Worm (Caenorhabditis elegans): ENCODE measurements around the gene cutl-22.

cutl-22 gene

DNA sequence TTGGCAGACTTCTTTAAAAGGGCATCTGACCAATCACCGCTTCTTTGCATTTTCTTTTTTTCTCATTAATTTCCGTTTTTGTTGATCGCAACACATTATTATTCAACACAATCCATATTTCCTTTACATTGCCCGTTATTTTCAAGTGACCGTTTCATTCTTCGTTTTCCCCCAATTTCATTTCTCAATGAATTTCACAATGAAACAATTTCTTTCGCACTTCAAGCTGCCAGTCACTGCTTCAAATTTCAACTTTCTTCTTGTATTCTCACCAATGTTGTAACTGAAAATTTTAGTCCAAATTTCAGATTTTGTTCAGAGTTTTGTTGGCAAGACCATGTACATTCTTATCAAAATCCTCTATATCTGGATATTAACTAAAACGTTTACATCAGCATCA lies at the start of gene cutl-22:
TSS of gene cutl-22 (plus strand) at position 301 of the 400 bp plus-strand sequence.
- TF ChIP-seq Y105C5A.15 (GFP tag; IDR thresholded peaks at IDR 0.05) (no peak), mep-1 (tag; optimal IDR thresholded peaks at IDR 0.05) (no peak), lin-39 (tag; optimal IDR thresholded peaks at IDR 0.05) (no peak), ctbp-1 (GFP tag; IDR thresholded peaks at IDR 0.05) (no peak), nhr-11 (tag; optimal IDR thresholded peaks at IDR 0.05) (no peak), snpc-4 (tag; optimal IDR thresholded peaks at IDR 0.05) (no peak), R02D3.7 (tag; optimal IDR thresholded peaks at IDR 0.05) (no peak), cey-2 (tag; optimal IDR thresholded peaks at IDR 0.05; ENCODE audit: borderline replicate concordance, insufficient read depth) (no peak), lir-3 (tag; optimal IDR thresholded peaks at IDR 0.05) (no peak), D1046.2 (GFP tag; IDR thresholded peaks at IDR 0.05) (no peak), snpc-1.2 (GFP tag; IDR thresholded peaks at IDR 0.05) (no peak), hlh-11 (tag; optimal IDR thresholded peaks at IDR 0.05) (no peak), arid-1 (GFP tag; conservative IDR thresholded peaks at IDR 0.05) (no peak), aly-2 (tag; optimal IDR thresholded peaks at IDR 0.05) (no peak), ceh-44 (GFP tag; IDR thresholded peaks at IDR 0.05) (no peak), lsy-2 (tag; optimal IDR thresholded peaks at IDR 0.05) (no peak), egl-27 (tag; optimal IDR thresholded peaks at IDR 0.05) (no peak)

ce11 chrV:1092359-1092758 lies 49.2 kb upstream of the cutl-22 start, which contains the start of gene Y50D4B.4:
Gene Y50D4B.4 (plus strand): TSS chrV:1092659.
- TF ChIP-seq daf-16 (GFP tag; optimal IDR thresholded peaks at IDR 0.05) (no peak), daf-16 (tag; optimal IDR thresholded peaks at IDR 0.05) (no peak), F37D6.2 (tag; optimal IDR thresholded peaks at IDR 0.05) (no peak), rbr-2 (tag; optimal IDR thresholded peaks at IDR 0.05) (no peak), hlh-30 (tag; optimal IDR thresholded peaks at IDR 0.05; ENCODE audit: insufficient read depth) (no peak), dmd-6 (GFP tag; IDR thresholded peaks at IDR 0.05) (no peak), F44E2.7 (GFP tag; IDR thresholded peaks at IDR 0.05) (no peak), madf-9 (GFP tag; conservative IDR thresholded peaks at IDR 0.05) (no peak), nhr-102 (tag; optimal IDR thresholded peaks at IDR 0.05) (no peak), Y75B8A.6 (GFP tag; IDR thresholded peaks at IDR 0.05) (no peak), F26F4.8 (GFP tag; conservative IDR thresholded peaks at IDR 0.05) (no peak), lin-1 (GFP tag; IDR thresholded peaks at IDR 0.05) (no peak), daf-8 (GFP tag; IDR thresholded peaks at IDR 0.05) (no peak), R02D3.7 (tag; optimal IDR thresholded peaks at IDR 0.05) (no peak), ctbp-1 (GFP tag; IDR thresholded peaks at IDR 0.05) (no peak), ZK337.2 (GFP tag; IDR thresholded peaks at IDR 0.05) (no peak), skn-1 (tag; optimal IDR thresholded peaks at IDR 0.05) (no peak), zip-11 (GFP tag; IDR thresholded peaks at IDR 0.05) (no peak), aly-2 (tag; optimal IDR thresholded peaks at IDR 0.05) (no peak), ztf-7 (tag; optimal IDR thresholded peaks at IDR 0.05) (no peak)

DNA sequence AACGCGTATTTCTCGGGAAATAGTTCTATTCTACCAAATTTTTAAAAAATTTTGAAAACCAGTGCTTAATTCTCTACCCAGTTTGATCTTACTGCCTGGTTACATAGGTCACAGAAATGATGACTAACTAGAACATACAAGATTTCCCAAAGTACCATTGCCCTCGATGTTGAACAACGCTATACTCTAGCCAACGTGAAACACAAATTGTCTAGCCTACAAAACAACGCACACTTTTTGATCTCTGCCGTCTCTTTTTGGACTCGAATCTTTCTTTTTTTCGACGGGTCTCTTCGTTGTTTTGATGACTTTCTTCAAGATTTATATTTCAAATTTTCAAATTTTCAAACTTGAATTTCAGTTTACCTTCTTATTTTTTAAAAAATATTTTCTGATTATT lies 41.3 kb upstream of the cutl-22 start, which contains the start of gene Y50D4B.2:
TSS of gene Y50D4B.2 (plus strand) at position 301 of the 400 bp plus-strand sequence.
- TF ChIP-seq nhr-10 (tag; optimal IDR thresholded peaks at IDR 0.05) (no peak), dmd-6 (GFP tag; IDR thresholded peaks at IDR 0.05) (0 out of 2 replicates have a peak, but pooled peaks have one; percentile 16)

DNA sequence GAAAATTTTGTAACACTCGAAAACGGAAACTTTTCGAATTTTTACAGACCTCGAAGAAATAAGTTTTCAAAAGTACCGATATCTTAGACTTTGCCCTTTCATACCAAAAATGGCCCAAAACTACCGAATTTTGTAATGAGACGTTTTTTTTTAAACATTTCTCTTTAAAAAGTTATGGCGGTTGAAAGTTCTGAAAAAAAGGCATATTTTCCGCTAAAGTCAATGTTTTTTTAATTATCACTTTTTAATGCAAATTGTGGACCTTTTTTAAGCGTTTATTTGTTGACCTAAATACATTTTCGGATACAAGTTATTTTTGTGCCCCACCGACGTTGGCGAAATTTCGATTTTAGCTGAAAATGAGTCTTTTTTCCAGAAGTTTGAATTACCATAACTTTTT lies 39.0 kb upstream of the cutl-22 start:
- TF ChIP-seq unc-62 (GFP tag; optimal IDR thresholded peaks at IDR 0.05 in 1 of 2) (peak in 1 of 2 experiments; percentile 97), unc-62 (tag; optimal IDR thresholded peaks at IDR 0.05) (no peak), zip-2 (tag; optimal IDR thresholded peaks at IDR 0.05) (no peak), F49E8.2 (tag; optimal IDR thresholded peaks at IDR 0.05; ENCODE audit: borderline replicate concordance) (no peak), lin-39 (tag; optimal IDR thresholded peaks at IDR 0.05) (no peak)
